Fruit fly (Drosophila melanogaster) whole organism, embryonic: ENCODE data around the gene CG7386.

Source experiments
- Atf6 ChIP-seq: fragments of 200-800 bp; sonication (Bioruptor generic); IDR thresholded peaks from 2 replicates; pipeline ENCODE4 v1.3.6; 2022; ENCODE audit warnings: missing biosample characterization, missing genetic modification characterization
- CG10274 ChIP-seq: fragments of 200-800 bp; sonication (Bioruptor generic); optimal IDR thresholded peaks from 3 replicates; lab custom pipeline; 2017; ENCODE audit warnings: missing biosample characterization, mild to moderate bottlenecking, missing genetic modification characterization
- CG11247 ChIP-seq: fragments of 200-800 bp; sonication (Bioruptor generic); IDR thresholded peaks from 2 replicates; pipeline ENCODE4 v1.3.6; 2022; ENCODE audit warnings: missing biosample characterization, missing genetic modification characterization
- CG12104 ChIP-seq: fragments of 200-800 bp; sonication (Bioruptor generic); optimal IDR thresholded peaks from 3 replicates; lab custom pipeline; 2016; ENCODE audit warnings: missing biosample characterization, missing genetic modification characterization
- CG12942 ChIP-seq: fragments of 200-800 bp; sonication (Bioruptor generic); optimal IDR thresholded peaks from 3 replicates; lab custom pipeline; 2016; ENCODE audit warnings: missing biosample characterization, missing genetic modification characterization
- CG13424 ChIP-seq: fragments of 200-800 bp; sonication (Bioruptor generic); optimal IDR thresholded peaks from 2 replicates; lab custom pipeline; 2019; ENCODE audit warnings: missing biosample characterization, mild to moderate bottlenecking, missing genetic modification characterization, moderate library complexity
- CG15011 ChIP-seq: fragments of 200-800 bp; sonication (Bioruptor generic); optimal IDR thresholded peaks from 3 replicates; lab custom pipeline; 2018; ENCODE audit warnings: missing biosample characterization, mild to moderate bottlenecking, missing genetic modification characterization
- CG15479 ChIP-seq: fragments of 200-800 bp; sonication (Bioruptor generic); optimal IDR thresholded peaks from 3 replicates; lab custom pipeline; 2019; ENCODE audit warnings: missing biosample characterization, mild to moderate bottlenecking, missing genetic modification characterization, moderate library complexity
- CG16863 ChIP-seq: fragments of 200-800 bp; sonication (Bioruptor generic); optimal IDR thresholded peaks from 3 replicates; lab custom pipeline; 2016; ENCODE audit warnings: missing biosample characterization, missing genetic modification characterization
- CG18476 ChIP-seq: fragments of 200-800 bp; sonication (Bioruptor generic); optimal IDR thresholded peaks from 2 replicates; lab custom pipeline; 2016; ENCODE audit warnings: missing biosample characterization, mild to moderate bottlenecking, missing genetic modification characterization
- CG2712 ChIP-seq: fragments of 200-800 bp; optimal IDR thresholded peaks from 3 replicates; lab custom pipeline; 2019; ENCODE audit warnings: missing biosample characterization, mild to moderate bottlenecking, missing genetic modification characterization, moderate library complexity
- CG2875 ChIP-seq: fragments of 200-800 bp; sonication (Bioruptor generic); optimal IDR thresholded peaks from 2 replicates; lab custom pipeline; 2017; ENCODE audit warnings: missing biosample characterization, mild to moderate bottlenecking, missing genetic modification characterization, missing genetic modification reagents
- CG4854 ChIP-seq: fragments of 200-800 bp; sonication (Bioruptor generic); optimal IDR thresholded peaks from 2 replicates; lab custom pipeline; 2016; ENCODE audit warnings: missing biosample characterization, missing genetic modification characterization, inconsistent platforms
- CG7745 ChIP-seq: fragments of 200-800 bp; sonication (Bioruptor generic); optimal IDR thresholded peaks from 2 replicates; lab custom pipeline; 2018; ENCODE audit warnings: missing biosample characterization, mild to moderate bottlenecking, missing genetic modification characterization, moderate library complexity
- CG7786 ChIP-seq: fragments of 200-800 bp; sonication (Bioruptor generic); optimal IDR thresholded peaks from 2 replicates; lab custom pipeline; 2016; ENCODE audit warnings: missing biosample characterization, missing genetic modification characterization
- CTCF ChIP-seq: fragments of 200-800 bp; sonication (Bioruptor generic); optimal IDR thresholded peaks from 2 replicates; lab custom pipeline; 2017; ENCODE audit warnings: missing biosample characterization, mild to moderate bottlenecking, missing genetic modification characterization, moderate library complexity
- D ChIP-seq, 2 experiments: fragments of 200-800 bp in 1 of 2; fragments of >200 bp in 1 of 2; sonication (Bioruptor generic) in 1 of 2; optimal IDR thresholded peaks; 2 replicates in 1 of 2; 3 replicates in 1 of 2; lab custom pipeline; 2017; ENCODE audit warnings: mild to moderate bottlenecking in 1 of 2, missing biosample characterization in 1 of 2, missing genetic modification characterization in 1 of 2, missing genetic modification reagents in 1 of 2
- Dbx ChIP-seq: fragments of 200-800 bp; sonication (Bioruptor generic); IDR thresholded peaks from 3 replicates; pipeline ENCODE4 v1.3.6; 2022; ENCODE audit warnings: missing biosample characterization, missing genetic modification characterization
- Deaf1 ChIP-seq: fragments of 200-800 bp; optimal IDR thresholded peaks from 3 replicates; lab custom pipeline; 2019; ENCODE audit warnings: missing biosample characterization, mild to moderate bottlenecking, missing genetic modification characterization, moderate library complexity
- Drgx ChIP-seq: fragments of 200-800 bp; sonication (Bioruptor generic); IDR thresholded peaks from 2 replicates; pipeline ENCODE4 v1.3.6; 2022; ENCODE audit warnings: missing biosample characterization, missing genetic modification characterization
- Ets97D ChIP-seq: fragments of 200-800 bp; sonication (Bioruptor generic); optimal IDR thresholded peaks from 3 replicates; lab custom pipeline; 2016; ENCODE audit warnings: missing biosample characterization, missing genetic modification characterization
- Fer1 ChIP-seq: fragments of 200-800 bp; sonication (Bioruptor generic); optimal IDR thresholded peaks from 2 replicates; lab custom pipeline; 2017; ENCODE audit warnings: missing biosample characterization, mild to moderate bottlenecking, missing genetic modification characterization
- Fer2 ChIP-seq: fragments of 200-800 bp; sonication (Bioruptor generic); optimal IDR thresholded peaks from 2 replicates; lab custom pipeline; 2018; ENCODE audit warnings: missing biosample characterization, mild to moderate bottlenecking, missing genetic modification characterization, moderate library complexity
- Fer3 ChIP-seq: fragments of 200-800 bp; sonication (Bioruptor generic); optimal IDR thresholded peaks from 2 replicates; lab custom pipeline; 2018; ENCODE audit warnings: missing biosample characterization, mild to moderate bottlenecking, missing genetic modification characterization, moderate library complexity
- Hmr ChIP-seq: fragments of 200-800 bp; sonication (Bioruptor generic); optimal IDR thresholded peaks from 3 replicates; lab custom pipeline; 2017; ENCODE audit warnings: mild to moderate bottlenecking, missing biosample characterization, missing genetic modification reagents, missing genetic modification characterization
- Hsf ChIP-seq: fragments of 200-800 bp; sonication (Bioruptor generic); optimal IDR thresholded peaks from 3 replicates; lab custom pipeline; 2016; ENCODE audit warnings: missing biosample characterization, missing genetic modification characterization
- Med ChIP-seq: fragments of 200-800 bp; sonication (Bioruptor generic); peaks from one replicate; lab custom pipeline; 2016; ENCODE audit warnings: missing biosample characterization, missing genetic modification characterization, mild to moderate bottlenecking, inconsistent platforms, moderate library complexity
- Taf1 ChIP-seq: fragments of 200-800 bp; sonication (Bioruptor generic); IDR thresholded peaks from 2 replicates; pipeline ENCODE4 v1.3.6; 2022; ENCODE audit warnings: missing biosample characterization, missing genetic modification characterization
- cas ChIP-seq: fragments of 200-800 bp; sonication (Bioruptor generic); IDR thresholded peaks from 2 replicates; pipeline ENCODE4 v1.3.6; 2022; ENCODE audit warnings: missing biosample characterization, missing genetic modification characterization
- da ChIP-seq: fragments of 200-800 bp; sonication (Bioruptor generic); optimal IDR thresholded peaks from 2 replicates; lab custom pipeline; 2016; ENCODE audit warnings: missing biosample characterization, missing genetic modification characterization
- dm ChIP-seq: fragments of 200-800 bp; sonication (Bioruptor generic); optimal IDR thresholded peaks from 3 replicates; lab custom pipeline; 2016; ENCODE audit warnings: missing biosample characterization, missing genetic modification characterization
- en ChIP-seq: fragments of 200-800 bp; sonication (Bioruptor generic); optimal IDR thresholded peaks from 2 replicates; lab custom pipeline; 2016; ENCODE audit warnings: missing biosample characterization, missing genetic modification characterization
- exex ChIP-seq: fragments of 200-800 bp; sonication (Bioruptor generic); optimal IDR thresholded peaks from 4 replicates; lab custom pipeline; 2018; ENCODE audit warnings: missing biosample characterization, mild to moderate bottlenecking, missing genetic modification characterization, moderate library complexity
- gfzf ChIP-seq: fragments of 200-800 bp; sonication (Bioruptor generic); optimal IDR thresholded peaks from 2 replicates; lab custom pipeline; 2016; ENCODE audit warnings: missing biosample characterization, mild to moderate bottlenecking, missing genetic modification characterization, moderate library complexity
- grau ChIP-seq: fragments of 200-800 bp; optimal IDR thresholded peaks from 3 replicates; lab custom pipeline; 2019; ENCODE audit warnings: missing biosample characterization, mild to moderate bottlenecking, missing genetic modification characterization, moderate library complexity
- gro ChIP-seq: fragments of 200-800 bp; sonication (Bioruptor generic); optimal IDR thresholded peaks from 2 replicates; lab custom pipeline; 2016; ENCODE audit warnings: missing biosample characterization, missing genetic modification characterization
- h ChIP-seq: fragments of >200 bp; optimal IDR thresholded peaks from 2 replicates; lab custom pipeline; 2017
- her ChIP-seq: fragments of 200-800 bp; sonication (Bioruptor generic); optimal IDR thresholded peaks from 2 replicates; lab custom pipeline; 2016; ENCODE audit warnings: missing biosample characterization, missing genetic modification characterization
- inv ChIP-seq: fragments of 200-800 bp; sonication (Bioruptor generic); IDR thresholded peaks from 2 replicates; pipeline ENCODE4 v1.3.6; 2022; ENCODE audit warnings: missing biosample characterization, missing genetic modification characterization; ENCODE audit not compliant: partially characterized antibody
- jing ChIP-seq: fragments of 200-800 bp; sonication (Bioruptor generic); optimal IDR thresholded peaks from 2 replicates; lab custom pipeline; 2018; ENCODE audit warnings: missing biosample characterization, mild to moderate bottlenecking, missing genetic modification characterization
- pb ChIP-seq: fragments of 200-800 bp; sonication (Bioruptor generic); optimal IDR thresholded peaks from 3 replicates; lab custom pipeline; 2016; ENCODE audit warnings: missing biosample characterization, missing genetic modification characterization
- ranshi ChIP-seq: fragments of 200-800 bp; sonication (Bioruptor generic); IDR thresholded peaks from 2 replicates; pipeline ENCODE4 v1.3.6; 2022; ENCODE audit warnings: missing biosample characterization, missing genetic modification characterization
- row ChIP-seq: fragments of 200-800 bp; sonication (Bioruptor generic); IDR thresholded peaks from 3 replicates; pipeline ENCODE4 v1.3.6; 2022; ENCODE audit warnings: missing biosample characterization, missing genetic modification characterization
- sc ChIP-seq, 3 experiments: fragments of >200 bp in 2 of 3; fragments of 200-800 bp in 1 of 3; sonication (Bioruptor generic) in 1 of 3; optimal IDR thresholded peaks; 2 replicates in 2 of 3; 3 replicates in 1 of 3; lab custom pipeline; 2017; ENCODE audit warnings: mild to moderate bottlenecking in 1 of 3, missing biosample characterization in 1 of 3, missing genetic modification characterization in 1 of 3, missing genetic modification reagents in 1 of 3
- seq ChIP-seq: fragments of 200-800 bp; sonication (Bioruptor generic); IDR thresholded peaks from 2 replicates; pipeline ENCODE4 v1.3.6; 2022; ENCODE audit warnings: missing biosample characterization, missing genetic modification characterization
- shn ChIP-seq: fragments of 200-800 bp; sonication (Bioruptor generic); optimal IDR thresholded peaks from 3 replicates; lab custom pipeline; 2016; ENCODE audit warnings: missing biosample characterization, missing genetic modification characterization
- slbo ChIP-seq: fragments of 200-800 bp; sonication (Bioruptor generic); IDR thresholded peaks from 2 replicates; pipeline ENCODE4 v1.3.6; 2022; ENCODE audit warnings: missing biosample characterization, missing genetic modification characterization
- slou ChIP-seq: fragments of 200-800 bp; sonication (Bioruptor generic); optimal IDR thresholded peaks from 3 replicates; lab custom pipeline; 2016; ENCODE audit warnings: missing biosample characterization, missing genetic modification characterization
- stc ChIP-seq: fragments of 200-800 bp; sonication (Bioruptor generic); IDR thresholded peaks from 2 replicates; pipeline ENCODE4 v1.3.6; 2022; ENCODE audit warnings: missing biosample characterization, missing genetic modification characterization
- tin ChIP-seq: fragments of 200-800 bp; sonication (Bioruptor generic); optimal IDR thresholded peaks from 3 replicates; lab custom pipeline; 2016; ENCODE audit warnings: missing biosample characterization, missing genetic modification characterization
- zfh2 ChIP-seq: fragments of 200-800 bp; sonication (Bioruptor generic); optimal IDR thresholded peaks from 2 replicates; lab custom pipeline; 2016; ENCODE audit warnings: missing biosample characterization, missing genetic modification characterization

The CG7386 gene

DNA sequence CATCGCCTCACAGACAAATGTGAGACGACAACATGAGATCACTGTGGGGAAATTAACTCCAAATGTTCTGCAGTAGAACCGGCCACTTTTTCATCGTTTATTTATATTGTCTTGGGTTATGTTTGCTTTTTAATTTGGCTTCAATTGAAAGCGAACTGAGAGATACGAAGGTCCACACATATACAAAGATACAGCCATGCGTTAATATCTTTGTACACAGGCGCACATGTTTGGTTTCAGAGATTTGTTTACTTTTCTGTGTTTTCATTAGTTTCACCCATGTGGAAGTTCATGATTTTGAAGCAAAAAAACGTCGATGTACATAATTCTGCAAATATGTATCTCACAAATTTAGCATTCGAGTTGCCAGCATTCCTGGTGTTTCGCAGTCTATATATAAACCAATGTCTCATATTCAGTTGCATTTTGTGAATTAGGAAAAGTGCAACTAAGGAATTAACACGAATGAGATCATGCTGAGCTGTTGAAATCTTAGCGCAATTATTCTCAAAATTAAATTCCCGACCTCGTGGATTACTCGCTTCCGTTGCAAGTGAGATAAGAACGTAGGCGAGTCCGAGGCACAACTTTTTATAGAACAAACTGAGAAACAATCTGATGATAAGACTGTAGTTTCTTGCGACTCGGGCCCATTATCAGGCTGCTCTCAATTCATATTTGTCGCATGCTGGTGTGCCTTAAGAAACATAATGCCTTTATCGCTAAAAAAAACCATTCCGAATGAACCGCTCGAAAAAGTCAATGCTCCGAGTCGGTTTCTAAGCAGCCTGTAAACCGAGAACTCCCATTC, 26.6 kb downstream of the CG7386 start (continued):
- TF ChIP-seq inv (GFP tag; lab: Robert Waterston, UW) (no peak), gro (GFP tag; lab: Kevin White, UChicago) (no peak), cas (GFP tag; lab: Robert Waterston, UW) (no peak), CG12942 (no peak), Dbx (GFP tag; lab: Robert Waterston, UW) (no peak), grau (no peak), Fer1 (GFP tag; lab: Kevin White, UChicago) (no peak), CG4854 (no peak), zfh2 (no peak), Hsf (GFP tag; lab: Kevin White, UChicago) (no peak), CG18476 (GFP tag; lab: Kevin White, UChicago) (no peak), pb (no peak), gfzf (no peak), CG16863 (GFP tag; lab: Kevin White, UChicago) (no peak), Ets97D (GFP tag; lab: Kevin White, UChicago) (no peak), Med (peak; percentile 85), Hmr (GFP tag; lab: Kevin White, UChicago) (no peak), her (GFP tag; lab: Kevin White, UChicago) (no peak), sc (optimal IDR thresholded peaks at IDR 0.05; lab: Kevin White, UChicago) (no peak), sc (GFP tag; optimal IDR thresholded peaks at IDR 0.05; lab: Kevin White, UChicago) (no peak), stc (GFP tag; lab: Robert Waterston, UW) (no peak), Drgx (GFP tag; lab: Robert Waterston, UW) (no peak), slou (GFP tag; lab: Kevin White, UChicago) (no peak), ranshi (GFP tag; lab: Robert Waterston, UW) (no peak), exex (tag; lab: Kevin White, UChicago) (no peak), CG7745 (tag; lab: Kevin White, UChicago) (no peak), Fer2 (tag; lab: Kevin White, UChicago) (no peak), slbo (GFP tag; lab: Robert Waterston, UW) (no peak), Deaf1 (tag; lab: Kevin White, UChicago) (peak; percentile 22), Taf1 (GFP tag; lab: Robert Waterston, UW) (no peak), da (GFP tag; lab: Kevin White, UChicago) (no peak), CG11247 (no peak), jing (GFP tag; lab: Kevin White, UChicago) (no peak), CG10274 (GFP tag; lab: Kevin White, UChicago) (peak; percentile 13), Fer3 (tag; lab: Kevin White, UChicago) (peak; percentile 49), CTCF (no peak), CG13424 (no peak), CG2875 (GFP tag; lab: Kevin White, UChicago) (peak; percentile 47), CG15479 (GFP tag; lab: Kevin White, UChicago) (peak; percentile 66), CG15011 (GFP tag; lab: Kevin White, UChicago) (peak; percentile 62), shn (GFP tag; lab: Kevin White, UChicago) (no peak), tin (GFP tag; lab: Kevin White, UChicago) (no peak), CG12104 (GFP tag; lab: Kevin White, UChicago) (peak; percentile 25), D (optimal IDR thresholded peaks at IDR 0.05; lab: Kevin White, UChicago) (no peak), D (GFP tag; optimal IDR thresholded peaks at IDR 0.05; lab: Kevin White, UChicago) (peak; percentile 38), h (no peak), CG2712 (tag; lab: Kevin White, UChicago) (no peak), Atf6 (GFP tag; lab: Robert Waterston, UW) (0 out of 2 replicates have a peak, but pooled peaks have one; percentile 27), en (no peak), seq (GFP tag; lab: Robert Waterston, UW) (no peak), CG7786 (GFP tag; lab: Kevin White, UChicago) (no peak), dm (GFP tag; lab: Kevin White, UChicago) (peak; percentile 0), row (GFP tag; lab: Robert Waterston, UW) (no peak)
